Worm (Caenorhabditis elegans) whole organism, midembryonic: ENCODE data around the gene Y43F8B.18.

Experiments used
- T22C8.4 ChIP-seq: fragments of 200-800 bp; sonication (Bioruptor generic); IDR thresholded peaks from 2 replicates; pipeline ENCODE4 v1.3.6; 2022; ENCODE audit warnings: missing genetic modification characterization, missing compliant biosample characterization
- cog-1 ChIP-seq: sonication (generic microtip); optimal IDR thresholded peaks from 2 replicates; lab custom pipeline; 2016; ENCODE audit warnings: missing genetic modification characterization, missing compliant biosample characterization
- flt-1 ChIP-seq: fragments of 200-800 bp; sonication (Bioruptor generic); IDR thresholded peaks from 2 replicates; pipeline ENCODE4 v1.3.6; 2022; ENCODE audit warnings: missing genetic modification characterization, missing compliant biosample characterization

- TF ChIP-seq flt-1 (GFP tag; lab: Robert Waterston, UW) = no peak
- TF ChIP-seq T22C8.4 = no peak
- no peak for TF ChIP-seq cog-1 (tag; lab: Kevin White, UChicago)
Observed at ce11 chrV:19501389-19501788, 15.6 kb downstream of the Y43F8B.18 start.
